Fruit fly (Drosophila melanogaster): Measurements from ENCODE around the gene CG9114.

The CG9114 gene

dm6 chrX:15333066-15333874, at the start of gene CG9114, which contains the start of gene HDAC6:
Gene CG9114, minus strand, starts transcription at chrX:15333154.
Gene HDAC6, plus strand, starts transcription at chrX:15333310.
- TF ChIP-seq h (optimal IDR thresholded peaks at IDR 0.05) = no peak
- TF ChIP-seq psq (optimal IDR thresholded peaks at IDR 0.05) = no peak
- TF ChIP-seq Sin3A (optimal IDR thresholded peaks at IDR 0.05) = no peak
- TF ChIP-seq Myc (optimal IDR thresholded peaks at IDR 0.05) = no peak
- TF ChIP-seq ttk (optimal IDR thresholded peaks at IDR 0.05) = no peak
- no peak for TF ChIP-seq insv (optimal IDR thresholded peaks at IDR 0.05)

dm6 chrX:15380207-15380606, 47.3 kb upstream of the CG9114 start:
- TF ChIP-seq Myc (optimal IDR thresholded peaks at IDR 0.05) = no peak
- no peak for TF ChIP-seq ttk (optimal IDR thresholded peaks at IDR 0.05)
- TF ChIP-seq psq (optimal IDR thresholded peaks at IDR 0.05) = no peak
- TF ChIP-seq Sin3A (optimal IDR thresholded peaks at IDR 0.05) = no peak
- TF ChIP-seq h (optimal IDR thresholded peaks at IDR 0.05) = no peak
- no peak for TF ChIP-seq insv (optimal IDR thresholded peaks at IDR 0.05)

DNA sequence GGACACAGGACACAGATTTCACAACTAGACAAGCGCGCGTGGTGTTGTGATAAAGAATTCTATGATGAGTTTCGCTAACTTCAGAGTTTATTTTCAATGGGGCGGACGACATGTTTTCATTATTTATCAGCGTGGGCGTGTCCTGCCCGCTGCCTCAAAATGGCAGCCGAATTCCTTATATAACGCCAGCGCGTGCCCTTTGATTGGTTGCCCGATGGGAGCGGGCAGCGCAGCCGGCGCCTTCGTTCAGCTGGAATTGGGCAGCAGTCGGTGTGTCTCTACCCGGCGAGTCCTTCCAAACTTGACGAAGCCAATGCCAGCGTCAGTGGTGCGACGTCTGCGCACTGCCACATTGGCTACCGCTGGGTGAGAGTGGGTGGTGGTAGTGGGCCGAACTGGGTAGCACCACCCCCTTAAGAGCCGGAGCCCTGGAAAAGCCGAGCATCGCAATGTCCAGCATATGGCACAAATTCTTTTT, 46.1 kb upstream of the CG9114 start, which contains the start of gene acj6:
TSS of gene acj6 (minus strand) at position 51 of the 478 bp plus-strand sequence.
- no peak for TF ChIP-seq psq (optimal IDR thresholded peaks at IDR 0.05)
- TF ChIP-seq ttk (optimal IDR thresholded peaks at IDR 0.05) = no peak
- TF ChIP-seq h (optimal IDR thresholded peaks at IDR 0.05) = no peak
- TF ChIP-seq insv (optimal IDR thresholded peaks at IDR 0.05) = no peak
- no peak for TF ChIP-seq Sin3A (optimal IDR thresholded peaks at IDR 0.05)
- no peak for TF ChIP-seq Myc (optimal IDR thresholded peaks at IDR 0.05)

dm6 chrX:15370103-15370502, 37.1 kb upstream of the CG9114 start:
- no peak for TF ChIP-seq psq (optimal IDR thresholded peaks at IDR 0.05)
- TF ChIP-seq h (optimal IDR thresholded peaks at IDR 0.05) = no peak
- no peak for TF ChIP-seq Sin3A (optimal IDR thresholded peaks at IDR 0.05)
- TF ChIP-seq ttk (optimal IDR thresholded peaks at IDR 0.05) = no peak

- TF ChIP-seq ttk (optimal IDR thresholded peaks at IDR 0.05) (no peak), psq (optimal IDR thresholded peaks at IDR 0.05) (no peak), Sin3A (optimal IDR thresholded peaks at IDR 0.05) (no peak), insv (optimal IDR thresholded peaks at IDR 0.05) (no peak), h (optimal IDR thresholded peaks at IDR 0.05) (no peak), Myc (optimal IDR thresholded peaks at IDR 0.05) (no peak)
Measured at dm6 chrX:15364467-15364866, 31.5 kb upstream of the CG9114 start.

DNA sequence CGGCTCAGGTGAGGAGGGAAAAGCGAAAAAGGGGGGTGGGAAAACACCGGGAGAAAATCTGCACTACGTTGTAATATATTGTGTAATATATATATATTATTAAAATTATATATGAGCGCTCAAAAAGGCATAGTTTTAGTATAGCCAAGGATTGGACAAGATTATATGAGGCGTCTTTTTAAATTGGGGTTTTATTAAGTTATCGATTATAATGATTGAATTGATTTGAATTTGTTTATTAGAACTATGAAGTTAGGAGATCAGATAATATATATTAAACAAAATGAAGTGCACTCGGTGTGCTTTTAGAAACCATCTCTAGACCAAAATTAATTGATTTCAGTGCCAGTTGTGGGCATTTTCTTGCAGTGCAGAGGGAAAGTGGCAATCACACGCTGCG, 30.7 kb upstream of the CG9114 start:
- no peak for TF ChIP-seq psq (optimal IDR thresholded peaks at IDR 0.05)
- TF ChIP-seq ttk (optimal IDR thresholded peaks at IDR 0.05) = no peak
- no peak for TF ChIP-seq h (optimal IDR thresholded peaks at IDR 0.05)
- TF ChIP-seq Myc (optimal IDR thresholded peaks at IDR 0.05) = no peak
- no peak for TF ChIP-seq insv (optimal IDR thresholded peaks at IDR 0.05)
- TF ChIP-seq Sin3A (optimal IDR thresholded peaks at IDR 0.05) = no peak

DNA sequence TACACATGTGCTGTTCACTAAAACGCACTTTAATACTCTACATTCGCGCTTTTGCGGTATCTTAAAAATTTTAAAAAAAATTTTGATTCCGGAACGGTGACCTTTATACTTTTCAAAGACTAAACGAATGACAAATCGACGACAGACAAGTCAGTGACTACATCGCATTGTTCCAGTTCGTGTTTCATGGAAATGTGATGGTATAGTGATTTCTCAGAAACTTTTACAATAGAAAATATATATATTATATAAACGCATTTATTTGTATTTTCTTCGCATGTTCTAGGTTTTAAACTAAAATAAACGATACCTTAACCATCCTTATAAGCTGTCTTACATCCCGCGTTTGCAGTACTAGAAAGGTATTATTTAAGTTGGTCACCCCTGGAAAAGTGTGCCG, 28.0 kb upstream of the CG9114 start, which contains the start of gene Pp1-13C:
TSS of gene Pp1-13C (minus strand) at position 101 of the 400 bp plus-strand sequence.
- TF ChIP-seq ttk (optimal IDR thresholded peaks at IDR 0.05) = no peak
- TF ChIP-seq Sin3A (optimal IDR thresholded peaks at IDR 0.05) = no peak
- no peak for TF ChIP-seq psq (optimal IDR thresholded peaks at IDR 0.05)
- no peak for TF ChIP-seq Myc (optimal IDR thresholded peaks at IDR 0.05)
- no peak for TF ChIP-seq h (optimal IDR thresholded peaks at IDR 0.05)
- no peak for TF ChIP-seq insv (optimal IDR thresholded peaks at IDR 0.05)

DNA sequence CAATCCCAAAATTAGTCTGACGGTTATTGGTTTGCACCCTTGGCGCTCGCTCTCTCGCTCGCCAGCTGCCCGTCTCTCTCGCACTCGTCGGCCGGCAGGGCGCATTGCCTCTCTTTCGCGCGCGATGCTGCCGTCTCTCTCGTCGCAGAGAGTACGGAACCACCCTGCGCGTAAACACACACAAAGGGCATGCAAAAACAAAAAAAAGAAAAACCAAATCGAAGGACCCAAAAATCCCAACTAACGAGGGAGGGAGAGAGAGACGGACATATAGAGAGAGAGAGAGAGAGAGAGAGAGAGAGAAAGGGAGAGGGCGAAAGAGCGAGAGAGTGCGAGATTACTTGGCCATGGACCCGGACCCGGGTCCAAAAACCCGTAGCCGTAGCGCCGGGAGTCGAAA, 23.5 kb upstream of the CG9114 start:
- TF ChIP-seq Sin3A (optimal IDR thresholded peaks at IDR 0.05) = no peak
- TF ChIP-seq psq (optimal IDR thresholded peaks at IDR 0.05) = no peak
- no peak for TF ChIP-seq ttk (optimal IDR thresholded peaks at IDR 0.05)
- no peak for TF ChIP-seq Myc (optimal IDR thresholded peaks at IDR 0.05)

- TF ChIP-seq Sin3A (optimal IDR thresholded peaks at IDR 0.05) (no peak), h (optimal IDR thresholded peaks at IDR 0.05) (no peak), ttk (optimal IDR thresholded peaks at IDR 0.05) (no peak), insv (optimal IDR thresholded peaks at IDR 0.05) (no peak), Myc (optimal IDR thresholded peaks at IDR 0.05) (no peak), psq (optimal IDR thresholded peaks at IDR 0.05) (no peak)
Measured at dm6 chrX:15353654-15354053, 20.7 kb upstream of the CG9114 start.

- TF ChIP-seq Myc (optimal IDR thresholded peaks at IDR 0.05) = no peak
- no peak for TF ChIP-seq h (optimal IDR thresholded peaks at IDR 0.05)
- no peak for TF ChIP-seq ttk (optimal IDR thresholded peaks at IDR 0.05)
- no peak for TF ChIP-seq insv (optimal IDR thresholded peaks at IDR 0.05)
- no peak for TF ChIP-seq Sin3A (optimal IDR thresholded peaks at IDR 0.05)
- TF ChIP-seq psq (optimal IDR thresholded peaks at IDR 0.05) = no peak
Measured at dm6 chrX:15352692-15353091, 19.7 kb upstream of the CG9114 start.

dm6 chrX:15344473-15345331, 11.7 kb upstream of the CG9114 start, which contains the start of the genes CG12608 and Prp5:
Gene CG12608, minus strand, starts transcription at chrX:15344625.
Gene Prp5, plus strand, starts transcription at chrX:15345169.
- TF ChIP-seq ttk (optimal IDR thresholded peaks at IDR 0.05) (no peak), h (optimal IDR thresholded peaks at IDR 0.05) (no peak), insv (optimal IDR thresholded peaks at IDR 0.05) (no peak), Myc (optimal IDR thresholded peaks at IDR 0.05) (no peak), Sin3A (optimal IDR thresholded peaks at IDR 0.05) (no peak), psq (optimal IDR thresholded peaks at IDR 0.05) (no peak)

DNA sequence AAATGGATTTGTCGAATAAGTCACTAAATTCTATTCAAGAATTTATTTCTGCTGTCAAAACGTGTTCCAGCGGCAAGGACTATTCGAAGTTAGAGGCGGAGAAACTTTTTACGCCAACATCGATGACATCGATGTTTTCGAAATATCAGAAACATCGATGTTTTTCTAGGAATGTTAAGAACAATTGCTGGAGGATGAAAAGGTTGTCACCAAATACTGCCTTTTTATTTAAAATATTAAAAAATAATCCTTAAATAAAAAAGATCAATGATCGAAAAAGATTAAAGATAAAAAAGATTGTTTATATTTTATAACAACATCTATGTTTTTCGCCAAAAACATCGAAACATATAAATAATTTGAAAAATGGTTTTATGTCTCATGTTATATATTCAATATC, 9.1 kb upstream of the CG9114 start, which contains the start of gene CG9123:
TSS of gene CG9123 (minus strand) at position 101 of the 400 bp plus-strand sequence.
- TF ChIP-seq Myc (optimal IDR thresholded peaks at IDR 0.05) (no peak), Sin3A (optimal IDR thresholded peaks at IDR 0.05) (no peak), h (optimal IDR thresholded peaks at IDR 0.05) (no peak), psq (optimal IDR thresholded peaks at IDR 0.05) (no peak), ttk (optimal IDR thresholded peaks at IDR 0.05) (no peak), insv (optimal IDR thresholded peaks at IDR 0.05) (no peak)

All from Kc167 (cell line).